Worm (Caenorhabditis elegans): Measurements from ENCODE around the gene T06E4.5.

T06E4.5 gene

ce11 chrV:9583323-9583644 is 47.8 kb upstream of the T06E4.5 start, which contains the start of gene K09G1.1:
Gene K09G1.1, plus strand, starts transcription at chrV:9583545.
- no peak for TF ChIP-seq zag-1 (tag; optimal IDR thresholded peaks at IDR 0.05)
- TF ChIP-seq isw-1 (GFP tag; IDR thresholded peaks at IDR 0.05), result no peak
- TF ChIP-seq lin-39 (tag; optimal IDR thresholded peaks at IDR 0.05), result no peak
- no peak for TF ChIP-seq Y116A8C.19 (tag; optimal IDR thresholded peaks at IDR 0.05; ENCODE audit: borderline replicate concordance)
- TF ChIP-seq ama-1 (optimal IDR thresholded peaks at IDR 0.05), result no peak
- no peak for TF ChIP-seq mab-9 (GFP tag; IDR thresholded peaks at IDR 0.05)
- no peak for TF ChIP-seq nhr-76 (tag; optimal IDR thresholded peaks at IDR 0.05)
- TF ChIP-seq grh-1 (GFP tag; IDR thresholded peaks at IDR 0.05), result no peak
- no peak for TF ChIP-seq sptf-1 (tag; optimal IDR thresholded peaks at IDR 0.05)
- no peak for TF ChIP-seq unc-62 (GFP tag; optimal IDR thresholded peaks at IDR 0.05)
- no peak for TF ChIP-seq C04F5.9 (tag; optimal IDR thresholded peaks at IDR 0.05)
- no peak for TF ChIP-seq lin-35 (GFP tag; optimal IDR thresholded peaks at IDR 0.05)
- TF ChIP-seq lin-15B (tag; optimal IDR thresholded peaks at IDR 0.05), result no peak
- TF ChIP-seq aly-2 (tag; optimal IDR thresholded peaks at IDR 0.05), result no peak
- no peak for TF ChIP-seq C34B4.2 (tag; optimal IDR thresholded peaks at IDR 0.05)
- TF ChIP-seq egl-13 (tag; optimal IDR thresholded peaks at IDR 0.05), result no peak
- TF ChIP-seq xbp-1 (tag; optimal IDR thresholded peaks at IDR 0.05), result no peak
- no peak for TF ChIP-seq mef-2 (tag; optimal IDR thresholded peaks at IDR 0.05)
- no peak for TF ChIP-seq pax-3 (tag; optimal IDR thresholded peaks at IDR 0.05)

ce11 chrV:9584263-9584662 is 46.8 kb upstream of the T06E4.5 start:
- TF ChIP-seq blmp-1 (tag; optimal IDR thresholded peaks at IDR 0.05), result peak; percentile 51
- TF ChIP-seq sox-4 (tag; optimal IDR thresholded peaks at IDR 0.05), result no peak
- no peak for TF ChIP-seq tbx-2 (tag; optimal IDR thresholded peaks at IDR 0.05)
- TF ChIP-seq ceh-82 (tag; optimal IDR thresholded peaks at IDR 0.05), result no peak
- no peak for TF ChIP-seq pag-3 (tag; optimal IDR thresholded peaks at IDR 0.05; ENCODE audit: borderline replicate concordance, insufficient read depth)
- TF ChIP-seq nhr-85 (tag), result peak; percentile 52
- no peak for TF ChIP-seq C04F5.9 (tag; optimal IDR thresholded peaks at IDR 0.05)
- no peak for TF ChIP-seq ceh-88 (GFP tag; IDR thresholded peaks at IDR 0.05)
- TF ChIP-seq fkh-8 (tag; optimal IDR thresholded peaks at IDR 0.05), result no peak
- TF ChIP-seq ces-1 (GFP tag; optimal IDR thresholded peaks at IDR 0.05), result no peak
- TF ChIP-seq unc-130 (tag; optimal IDR thresholded peaks at IDR 0.05), result no peak
- TF ChIP-seq elt-3 (tag; optimal IDR thresholded peaks at IDR 0.05), result peak in 2 of 6 experiments; percentile 7 to 41
- peak; percentile 28 for TF ChIP-seq lin-14 (GFP tag; optimal IDR thresholded peaks at IDR 0.05)
- TF ChIP-seq hpl-2 (GFP tag; optimal IDR thresholded peaks at IDR 0.05), result no peak

ce11 chrV:9587619-9588018 is 43.4 kb upstream of the T06E4.5 start:
- TF ChIP-seq nhr-90 (tag; optimal IDR thresholded peaks at IDR 0.05; ENCODE audit: poor library complexity) (no peak), zip-4 (GFP tag; optimal IDR thresholded peaks at IDR 0.05) (no peak), blmp-1 (tag; optimal IDR thresholded peaks at IDR 0.05) (peak; percentile 77), egl-13 (tag; optimal IDR thresholded peaks at IDR 0.05) (no peak), efl-1 (optimal IDR thresholded peaks at IDR 0.05) (no peak), efl-1 (GFP tag; optimal IDR thresholded peaks at IDR 0.05 in 1 of 2) (peak in 1 of 2 experiments; percentile 21), alr-1 (tag; optimal IDR thresholded peaks at IDR 0.05; ENCODE audit: borderline replicate concordance) (no peak), nhr-20 (tag; optimal IDR thresholded peaks at IDR 0.05) (no peak), mab-9 (GFP tag; IDR thresholded peaks at IDR 0.05) (no peak), tlp-1 (tag; optimal IDR thresholded peaks at IDR 0.05) (no peak), nhr-11 (tag; optimal IDR thresholded peaks at IDR 0.05) (no peak), ceh-63 (GFP tag; optimal IDR thresholded peaks at IDR 0.05) (no peak), lin-15B (tag; optimal IDR thresholded peaks at IDR 0.05) (no peak), unc-98 (GFP tag; IDR thresholded peaks at IDR 0.05) (no peak), ceh-82 (tag; optimal IDR thresholded peaks at IDR 0.05) (no peak), dsc-1 (tag; optimal IDR thresholded peaks at IDR 0.05) (no peak), unc-30 (tag; optimal IDR thresholded peaks at IDR 0.05) (no peak), elt-2 (tag; optimal IDR thresholded peaks at IDR 0.05) (no peak), irx-1 (tag; optimal IDR thresholded peaks at IDR 0.05) (no peak), lir-3 (tag; optimal IDR thresholded peaks at IDR 0.05; ENCODE audit: poor library complexity) (no peak), C34B4.2 (tag; optimal IDR thresholded peaks at IDR 0.05) (no peak), aly-2 (tag; optimal IDR thresholded peaks at IDR 0.05) (no peak), hpl-2 (GFP tag; optimal IDR thresholded peaks at IDR 0.05) (no peak), lin-14 (GFP tag; optimal IDR thresholded peaks at IDR 0.05) (peak; percentile 19), nhr-85 (tag) (peak; percentile 12), pax-3 (tag; optimal IDR thresholded peaks at IDR 0.05) (no peak), snu-23 (GFP tag; optimal IDR thresholded peaks at IDR 0.05) (no peak), efl-3 (GFP tag; optimal IDR thresholded peaks at IDR 0.05) (no peak), lin-39 (tag; optimal IDR thresholded peaks at IDR 0.05) (no peak), elt-3 (tag; optimal IDR thresholded peaks at IDR 0.05) (peak in 1 of 6 experiments; percentile 26), Y116A8C.19 (tag; optimal IDR thresholded peaks at IDR 0.05; ENCODE audit: borderline replicate concordance) (no peak), isw-1 (GFP tag; IDR thresholded peaks at IDR 0.05) (no peak)
